Fruit fly (Drosophila melanogaster) whole organism, pupa: ENCODE measurements around the gene Nsf2.

Experiments
- CG12605 ChIP-seq: fragments of 200-800 bp; sonication (Bioruptor generic); IDR thresholded peaks from 2 replicates; pipeline ENCODE4 v1.3.6; 2022; ENCODE audit warnings: missing biosample characterization, missing genetic modification characterization
- CG32121 ChIP-seq: fragments of 200-800 bp; sonication (Bioruptor generic); IDR thresholded peaks from 2 replicates; pipeline ENCODE4 v1.3.6; 2022; ENCODE audit warnings: missing biosample characterization, missing genetic modification characterization
- D1 ChIP-seq: fragments of 200-800 bp; sonication (Bioruptor generic); optimal IDR thresholded peaks from 2 replicates; lab custom pipeline; 2018; ENCODE audit warnings: missing biosample characterization, mild to moderate bottlenecking, missing genetic modification characterization, moderate library complexity
- Pif1A ChIP-seq: fragments of 200-800 bp; sonication (Bioruptor generic); optimal IDR thresholded peaks from 3 replicates; lab custom pipeline; 2016; ENCODE audit warnings: missing biosample characterization, missing genetic modification characterization
- Pif1B ChIP-seq: fragments of 200-800 bp; sonication (Bioruptor generic); optimal IDR thresholded peaks from 3 replicates; lab custom pipeline; 2016; ENCODE audit warnings: missing biosample characterization, missing genetic modification characterization

DNA sequence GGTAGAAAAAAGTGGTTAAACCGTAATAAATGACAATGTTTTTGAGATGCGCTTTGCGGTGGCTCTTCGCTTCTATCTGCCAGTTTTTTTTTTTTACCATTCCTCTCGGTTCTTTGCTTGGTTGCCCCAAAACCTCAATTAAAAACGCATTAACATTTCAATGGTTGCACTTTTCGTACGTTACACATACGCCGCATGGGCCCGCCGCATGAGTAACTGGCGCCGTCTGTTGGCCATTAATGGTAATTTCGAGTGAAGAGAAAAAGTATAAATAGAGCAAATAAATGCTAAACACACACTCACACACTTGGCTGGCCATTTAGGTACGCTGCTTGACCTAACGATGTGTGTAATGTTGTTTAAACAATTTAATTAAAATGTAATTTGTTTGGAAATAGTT lies 34.4 kb upstream of the Nsf2 start:
- TF ChIP-seq Pif1A (no peak), D1 (tag; lab: Kevin White, UChicago) (no peak), CG12605 (GFP tag; lab: Robert Waterston, UW) (no peak), Pif1B (GFP tag; lab: Kevin White, UChicago) (no peak), CG32121 (GFP tag; lab: Robert Waterston, UW) (no peak)
